Fruit fly (Drosophila melanogaster): Measurements from ENCODE around the gene UGP.

- TF ChIP-seq CG13204 (GFP tag; optimal IDR thresholded peaks at IDR 0.05) = no peak
- no peak for TF ChIP-seq fd96Ca (GFP tag; IDR thresholded peaks at IDR 0.05)
- TF ChIP-seq CG8301 (tag; optimal IDR thresholded peaks at IDR 0.05) = no peak
- no peak for TF ChIP-seq CG8159 (tag; optimal IDR thresholded peaks at IDR 0.05)
- TF ChIP-seq Pif1B (GFP tag; optimal IDR thresholded peaks at IDR 0.05) = no peak
- no peak for TF ChIP-seq CG10348 (GFP tag; IDR thresholded peaks at IDR 0.05)
- no peak for TF ChIP-seq CG14655 (GFP tag; optimal IDR thresholded peaks at IDR 0.05)
- TF ChIP-seq CG34367 (tag; optimal IDR thresholded peaks at IDR 0.05) = no peak
- TF ChIP-seq Snoo (tag; optimal IDR thresholded peaks at IDR 0.05) = no peak
Observed at dm6 chr3L:9361894-9362293, 3.2 kb upstream of the UGP start, which contains the start of gene CG34456.
